Fruit fly (Drosophila melanogaster): Measurements from ENCODE around the gene SAK.

The SAK gene

DNA sequence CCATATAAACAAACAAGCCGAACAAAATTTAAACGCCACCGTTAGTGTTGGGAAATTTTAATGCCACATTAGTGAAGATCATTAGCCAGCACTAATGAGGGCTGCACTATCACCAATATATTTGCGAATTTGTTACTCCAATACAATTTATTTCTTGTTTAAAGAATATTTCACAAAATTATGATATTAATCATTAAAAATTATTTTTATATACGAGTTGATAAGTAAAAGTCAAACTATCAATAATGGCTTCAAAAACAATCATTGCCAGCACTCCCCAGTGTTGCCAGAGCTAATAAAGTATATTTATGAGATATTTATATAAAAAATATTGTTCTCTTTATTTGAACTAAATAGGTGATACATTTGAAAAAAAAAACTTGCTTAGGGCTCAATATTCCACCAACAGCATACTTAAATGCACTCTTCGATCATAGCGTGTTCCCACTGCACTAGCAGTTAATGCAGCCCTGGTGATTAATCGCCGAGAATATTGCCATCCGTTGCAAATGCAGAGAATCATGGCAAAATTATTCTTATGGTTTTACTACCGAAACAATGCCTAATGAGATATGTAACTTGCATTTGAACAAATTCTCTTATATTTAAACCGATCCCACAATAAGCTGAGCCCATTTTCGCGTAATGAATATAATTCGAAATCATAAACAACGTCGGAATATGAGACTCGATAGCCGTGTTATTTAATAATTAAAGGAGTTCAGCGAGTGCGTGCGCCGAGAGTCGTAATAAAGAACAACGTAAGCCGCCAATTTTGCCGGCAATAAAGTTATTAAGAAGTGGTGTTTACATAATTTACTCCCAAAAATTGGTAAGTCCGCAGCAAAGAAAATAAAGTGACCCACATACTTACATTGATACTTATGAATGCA lies at the start of gene SAK, which contains the start of gene Cdk12 (continued):
- TF ChIP-seq bbx (GFP tag; IDR thresholded peaks at IDR 0.05; ENCODE audit: partially characterized antibody) (no peak), Elba2 (GFP tag; optimal IDR thresholded peaks at IDR 0.05) (peak; percentile 77), CG31224 (GFP tag; IDR thresholded peaks at IDR 0.05) (peak; percentile 78), MTF-1 (GFP tag; optimal IDR thresholded peaks at IDR 0.05; ENCODE audit: borderline replicate concordance) (peak; percentile 41), fu2 (GFP tag; optimal IDR thresholded peaks at IDR 0.05) (peak; percentile 67), CG10147 (GFP tag; optimal IDR thresholded peaks at IDR 0.05) (peak; percentile 82), Dfd (GFP tag; optimal IDR thresholded peaks at IDR 0.05) (peak in 1 of 2 experiments; percentile 49), CrebB (tag; optimal IDR thresholded peaks at IDR 0.05) (peak; percentile 38), CG17361 (GFP tag; IDR thresholded peaks at IDR 0.05) (peak; percentile 95), klu (GFP tag; IDR thresholded peaks at IDR 0.05) (peak; percentile 81), BEAF-32 (GFP tag; optimal IDR thresholded peaks at IDR 0.05) (peak; percentile 63), Ada2b (GFP tag; IDR thresholded peaks at IDR 0.05) (peak; percentile 78; the same call in 1 of the 2 replicates), CG14710 (tag; optimal IDR thresholded peaks at IDR 0.05) (peak; percentile 94), Taf1 (GFP tag; IDR thresholded peaks at IDR 0.05) (peak; percentile 77; the same call in 1 of the 2 replicates), CG10565 (GFP tag; optimal IDR thresholded peaks at IDR 0.05) (peak; percentile 38), CG9609 (GFP tag; optimal IDR thresholded peaks at IDR 0.05) (peak; percentile 50), CG12155 (GFP tag; optimal IDR thresholded peaks at IDR 0.05) (peak; percentile 88), CG14965 (GFP tag; optimal IDR thresholded peaks at IDR 0.05; ENCODE audit: borderline replicate concordance) (no peak), B-H2 (GFP tag; optimal IDR thresholded peaks at IDR 0.05) (peak; percentile 92), ro (GFP tag; IDR thresholded peaks at IDR 0.05) (peak; percentile 61; the same call in 1 of the 2 replicates), CG15601 (tag; optimal IDR thresholded peaks at IDR 0.05) (peak; percentile 82), Ravus (GFP tag; IDR thresholded peaks at IDR 0.05) (peak; percentile 47), pho (GFP tag; optimal IDR thresholded peaks at IDR 0.05) (peak; percentile 29), zfh1 (GFP tag; IDR thresholded peaks at IDR 0.05) (peak; percentile 74; the same call in 2 of the 3 replicates), CG30431 (GFP tag; optimal IDR thresholded peaks at IDR 0.05) (peak; percentile 65), CG1832 (GFP tag; optimal IDR thresholded peaks at IDR 0.05) (no peak), disco-r (GFP tag; optimal IDR thresholded peaks at IDR 0.05) (peak; percentile 29), CG9876 (GFP tag; optimal IDR thresholded peaks at IDR 0.05) (peak; percentile 60), CG2129 (GFP tag; IDR thresholded peaks at IDR 0.05; ENCODE audit: partially characterized antibody) (no peak), B-H1 (GFP tag; IDR thresholded peaks at IDR 0.05) (peak; percentile 61), mirr (GFP tag; optimal IDR thresholded peaks at IDR 0.05) (peak; percentile 50), al (GFP tag; IDR thresholded peaks at IDR 0.05) (peak; percentile 75), her (GFP tag; optimal IDR thresholded peaks at IDR 0.05) (no peak), dpn (GFP tag; optimal IDR thresholded peaks at IDR 0.05) (peak; percentile 59 to 85), CG32767 (GFP tag; IDR thresholded peaks at IDR 0.05) (peak; percentile 53), chif (GFP tag; optimal IDR thresholded peaks at IDR 0.05) (peak in 1 of 2 experiments; percentile 57), dan (GFP tag; IDR thresholded peaks at IDR 0.05) (peak; percentile 40; the same call in 1 of the 2 replicates), CG10543 (GFP tag; optimal IDR thresholded peaks at IDR 0.05) (peak; percentile 95), ranshi (GFP tag; IDR thresholded peaks at IDR 0.05) (peak; percentile 67; the same call in 1 of the 2 replicates), nom (GFP tag; optimal IDR thresholded peaks at IDR 0.05) (peak; percentile 57), cg (GFP tag; optimal IDR thresholded peaks at IDR 0.05) (no peak), wdn (GFP tag; IDR thresholded peaks at IDR 0.05) (peak; percentile 76), ase (GFP tag; IDR thresholded peaks at IDR 0.05) (peak; percentile 78), jigr1 (GFP tag; IDR thresholded peaks at IDR 0.05) (peak; percentile 67; the same call in 2 of the 3 replicates), CG7271 (tag; optimal IDR thresholded peaks at IDR 0.05) (peak; percentile 57), CG10431 (GFP tag; optimal IDR thresholded peaks at IDR 0.05) (peak; percentile 38), odd (GFP tag; optimal IDR thresholded peaks at IDR 0.05) (peak; percentile 80), HLH4C (GFP tag; IDR thresholded peaks at IDR 0.05; ENCODE audit: partially characterized antibody) (no peak)

All from whole organism, embryonic.